ENCODE assay signal across 1 fruit fly cellular context in the genomic region with DNA sequence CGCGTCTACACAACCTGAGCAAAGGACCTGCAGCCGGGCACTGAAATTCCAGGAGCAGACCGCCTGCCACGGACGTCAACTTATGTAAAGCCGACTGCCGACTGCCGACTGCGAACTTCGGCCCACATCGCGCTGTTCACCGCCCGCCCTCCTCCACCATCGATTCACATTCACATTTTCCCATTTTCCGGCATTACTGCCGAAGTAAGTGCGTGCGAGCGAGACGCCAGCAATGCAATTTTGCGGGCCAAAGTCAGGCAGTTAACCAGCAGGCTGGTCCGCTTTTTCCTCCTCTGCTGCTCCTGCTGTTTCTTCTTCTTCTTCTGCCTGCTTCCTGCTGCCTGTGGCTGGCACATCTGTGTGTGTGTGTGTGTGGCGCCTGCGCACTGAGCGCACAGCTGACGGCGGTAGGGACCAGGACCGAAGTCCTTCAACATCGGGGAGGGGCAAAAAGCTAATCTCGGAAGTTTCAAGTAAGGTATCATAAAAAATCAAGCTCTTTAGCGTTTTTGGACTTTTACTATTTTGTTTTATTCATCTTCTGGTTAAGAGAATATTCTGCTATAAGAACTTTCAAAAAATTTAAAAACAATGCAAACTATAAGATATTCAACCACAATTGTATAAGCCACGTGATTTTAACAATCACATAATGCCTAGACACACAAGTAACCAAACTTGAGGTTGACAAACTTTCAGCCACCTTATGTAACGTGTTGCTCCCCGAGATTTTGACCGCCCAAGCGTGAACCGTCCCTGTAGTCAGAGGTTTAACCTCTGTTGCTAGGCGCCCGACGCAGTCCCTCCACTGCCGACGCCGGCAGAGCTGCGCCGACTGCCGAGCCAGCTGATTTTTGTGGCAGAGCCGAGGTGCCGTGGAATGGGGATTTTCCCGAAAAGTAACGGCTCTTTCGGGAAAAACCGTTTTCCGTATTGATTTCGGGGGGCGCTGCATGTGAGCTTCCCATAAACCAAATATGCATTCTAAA.
TF ChIP-seq lines count a peak whose summit lies in the region.

No protein-coding gene starts in this region.

TF ChIP-seq in whole organism, embryonic, 481 proteins besides CTCF, POLR2A, EP300 and RAD21 (continued from another document and continues in another):
- TF ChIP-seq Dref (GFP tag; IDR thresholded peaks at IDR 0.05; lab: Robert Waterston, UW) (no peak), Drgx (GFP tag; IDR thresholded peaks at IDR 0.05; lab: Robert Waterston, UW) (0 out of 2 replicates have a peak, but pooled peaks have one; percentile 12), otp (GFP tag; IDR thresholded peaks at IDR 0.05; lab: Robert Waterston, UW) (no peak), CG1647 (GFP tag; optimal IDR thresholded peaks at IDR 0.05; lab: Kevin White, UChicago) (peak; percentile 14), CG7928 (GFP tag; optimal IDR thresholded peaks at IDR 0.05; lab: Kevin White, UChicago) (no peak), NfI (GFP tag; optimal IDR thresholded peaks at IDR 0.05; lab: Kevin White, UChicago) (peak; percentile 38), slou (GFP tag; optimal IDR thresholded peaks at IDR 0.05; lab: Kevin White, UChicago) (no peak), tin (GFP tag; optimal IDR thresholded peaks at IDR 0.05; lab: Kevin White, UChicago) (peak; percentile 51), Meics (GFP tag; optimal IDR thresholded peaks at IDR 0.05; lab: Kevin White, UChicago) (peak; percentile 76), gce (GFP tag; IDR thresholded peaks at IDR 0.05; lab: Robert Waterston, UW) (0 out of 3 replicates have a peak, but pooled peaks have one; percentile 21), trh (GFP tag; optimal IDR thresholded peaks at IDR 0.05; lab: Kevin White, UChicago) (no peak), sna (GFP tag; IDR thresholded peaks at IDR 0.05; lab: Robert Waterston, UW; ENCODE audit: partially characterized antibody) (no peak), nerfin-2 (GFP tag; IDR thresholded peaks at IDR 0.05; lab: Robert Waterston, UW; ENCODE audit: partially characterized antibody) (no peak), CG31365 (tag; optimal IDR thresholded peaks at IDR 0.05; lab: Kevin White, UChicago) (no peak), D19A (tag; optimal IDR thresholded peaks at IDR 0.05; lab: Kevin White, UChicago) (peak; percentile 28), CG13775 (GFP tag; optimal IDR thresholded peaks at IDR 0.05; lab: Kevin White, UChicago) (peak; percentile 28), CG9609 (GFP tag; optimal IDR thresholded peaks at IDR 0.05; lab: Kevin White, UChicago) (peak; percentile 68), psq (GFP tag; optimal IDR thresholded peaks at IDR 0.05; lab: Kevin White, UChicago) (no peak), Sry-δ (GFP tag; optimal IDR thresholded peaks at IDR 0.05; lab: Kevin White, UChicago) (no peak), Usf (GFP tag; optimal IDR thresholded peaks at IDR 0.05; lab: Kevin White, UChicago) (peak; percentile 46), HmgD (GFP tag; optimal IDR thresholded peaks at IDR 0.05; lab: Kevin White, UChicago) (no peak), CG12155 (GFP tag; optimal IDR thresholded peaks at IDR 0.05; lab: Kevin White, UChicago) (peak; percentile 26), emc (GFP tag; optimal IDR thresholded peaks at IDR 0.05; lab: Kevin White, UChicago) (no peak), Neu2 (GFP tag; optimal IDR thresholded peaks at IDR 0.05; lab: Kevin White, UChicago; ENCODE audit: borderline replicate concordance) (no peak), NFAT (GFP tag; IDR thresholded peaks at IDR 0.05; lab: Robert Waterston, UW) (peak; percentile 34), CG30431 (GFP tag; optimal IDR thresholded peaks at IDR 0.05; lab: Kevin White, UChicago) (peak; percentile 41), scrt (GFP tag; optimal IDR thresholded peaks at IDR 0.05; lab: Kevin White, UChicago) (peak; percentile 62), Myb (GFP tag; optimal IDR thresholded peaks at IDR 0.05; lab: Kevin White, UChicago) (peak; percentile 26), CG2202 (tag; optimal IDR thresholded peaks at IDR 0.05; lab: Kevin White, UChicago) (no peak), fu2 (GFP tag; optimal IDR thresholded peaks at IDR 0.05; lab: Kevin White, UChicago) (peak; percentile 57), Blimp-1 (GFP tag; optimal IDR thresholded peaks at IDR 0.05; lab: Kevin White, UChicago) (no peak), CG16813 (GFP tag; IDR thresholded peaks at IDR 0.05; lab: Robert Waterston, UW; ENCODE audit: partially characterized antibody) (peak; percentile 46; the same call in 1 of the 3 replicates), CG9215 (GFP tag; IDR thresholded peaks at IDR 0.05; lab: Robert Waterston, UW) (peak; percentile 55), CG15479 (GFP tag; optimal IDR thresholded peaks at IDR 0.05; lab: Kevin White, UChicago) (no peak), klu (GFP tag; IDR thresholded peaks at IDR 0.05; lab: Robert Waterston, UW) (no peak), dimm (GFP tag; IDR thresholded peaks at IDR 0.05; lab: Robert Waterston, UW) (no peak), tx (GFP tag; optimal IDR thresholded peaks at IDR 0.05; lab: Kevin White, UChicago) (peak; percentile 19), CoRest (tag; optimal IDR thresholded peaks at IDR 0.05; lab: Kevin White, UChicago) (peak; percentile 53), cad (GFP tag; optimal IDR thresholded peaks at IDR 0.05; lab: Kevin White, UChicago) (peak; percentile 13), Lpt (GFP tag; optimal IDR thresholded peaks at IDR 0.05; lab: Kevin White, UChicago) (no peak), Hey (tag; optimal IDR thresholded peaks at IDR 0.05; lab: Kevin White, UChicago) (no peak), CG18764 (GFP tag; optimal IDR thresholded peaks at IDR 0.05; lab: Kevin White, UChicago) (no peak), Six4 (GFP tag; optimal IDR thresholded peaks at IDR 0.05; lab: Kevin White, UChicago) (peak; percentile 35), pb (GFP tag; optimal IDR thresholded peaks at IDR 0.05; lab: Kevin White, UChicago) (peak; percentile 29), CG3065 (GFP tag; optimal IDR thresholded peaks at IDR 0.05; lab: Kevin White, UChicago) (no peak), pzg (GFP tag; optimal IDR thresholded peaks at IDR 0.05; lab: Kevin White, UChicago) (no peak), Gsc (GFP tag; IDR thresholded peaks at IDR 0.05; lab: Robert Waterston, UW) (no peak), CG15269 (tag; optimal IDR thresholded peaks at IDR 0.05; lab: Kevin White, UChicago) (peak; percentile 53), CG33557 (GFP tag; optimal IDR thresholded peaks at IDR 0.05; lab: Kevin White, UChicago) (no peak), pnt (GFP tag; optimal IDR thresholded peaks at IDR 0.05; lab: Kevin White, UChicago) (peak; percentile 28), mam (GFP tag; optimal IDR thresholded peaks at IDR 0.05; lab: Kevin White, UChicago) (peak; percentile 69), CG4404 (GFP tag; IDR thresholded peaks at IDR 0.05; lab: Robert Waterston, UW) (peak; percentile 72), CG18011 (GFP tag; optimal IDR thresholded peaks at IDR 0.05; lab: Kevin White, UChicago) (no peak), sens (GFP tag; lab: Kevin White, UChicago) (peak; percentile 90), Hsf (GFP tag; optimal IDR thresholded peaks at IDR 0.05; lab: Kevin White, UChicago) (peak; percentile 41), zen2 (GFP tag; IDR thresholded peaks at IDR 0.05; lab: Robert Waterston, UW; ENCODE audit: partially characterized antibody) (no peak), CG12104 (GFP tag; optimal IDR thresholded peaks at IDR 0.05; lab: Kevin White, UChicago) (no peak), sr (GFP tag; IDR thresholded peaks at IDR 0.05; lab: Robert Waterston, UW) (no peak), nmo (GFP tag; optimal IDR thresholded peaks at IDR 0.05; lab: Kevin White, UChicago) (peak; percentile 55), Dll (GFP tag; IDR thresholded peaks at IDR 0.05; lab: Robert Waterston, UW; ENCODE audit: partially characterized antibody) (no peak), pho (GFP tag; optimal IDR thresholded peaks at IDR 0.05; lab: Kevin White, UChicago) (peak; percentile 62), CG18619 (GFP tag; optimal IDR thresholded peaks at IDR 0.05; lab: Kevin White, UChicago) (peak; percentile 30), CG12071 (GFP tag; optimal IDR thresholded peaks at IDR 0.05; lab: Kevin White, UChicago) (no peak), Atf-2 (GFP tag; optimal IDR thresholded peaks at IDR 0.05; lab: Kevin White, UChicago) (peak; percentile 39), CG11695 (GFP tag; IDR thresholded peaks at IDR 0.05; lab: Robert Waterston, UW) (peak; percentile 41; the same call in 1 of the 3 replicates), MESR4 (GFP tag; optimal IDR thresholded peaks at IDR 0.05; lab: Kevin White, UChicago) (no peak), row (GFP tag; IDR thresholded peaks at IDR 0.05; lab: Robert Waterston, UW) (peak; percentile 73), CG32532 (GFP tag; IDR thresholded peaks at IDR 0.05; lab: Robert Waterston, UW) (0 out of 2 replicates have a peak, but pooled peaks have one; percentile 39), cg (GFP tag; optimal IDR thresholded peaks at IDR 0.05; lab: Kevin White, UChicago) (peak; percentile 45), CG11696 (GFP tag; IDR thresholded peaks at IDR 0.05; lab: Robert Waterston, UW) (no peak), grau (tag; optimal IDR thresholded peaks at IDR 0.05; lab: Kevin White, UChicago) (peak; percentile 64), CG31224 (GFP tag; IDR thresholded peaks at IDR 0.05; lab: Robert Waterston, UW) (peak; percentile 27; the same call in 1 of the 2 replicates), CG5180 (GFP tag; optimal IDR thresholded peaks at IDR 0.05; lab: Kevin White, UChicago) (no peak), yki (optimal IDR thresholded peaks at IDR 0.05; lab: Kevin White, UChicago) (no peak), lilli (GFP tag; optimal IDR thresholded peaks at IDR 0.05; lab: Kevin White, UChicago) (peak; percentile 67), da (GFP tag; optimal IDR thresholded peaks at IDR 0.05; lab: Kevin White, UChicago) (no peak), ewg (GFP tag; optimal IDR thresholded peaks at IDR 0.05; lab: Kevin White, UChicago) (peak; percentile 91), CG10959 (GFP tag; IDR thresholded peaks at IDR 0.05; lab: Robert Waterston, UW) (0 out of 2 replicates have a peak, but pooled peaks have one; percentile 46), stc (GFP tag; IDR thresholded peaks at IDR 0.05; lab: Robert Waterston, UW) (no peak), repo (GFP tag; optimal IDR thresholded peaks at IDR 0.05; lab: Kevin White, UChicago) (peak; percentile 1), MTF-1 (GFP tag; optimal IDR thresholded peaks at IDR 0.05; lab: Kevin White, UChicago; ENCODE audit: borderline replicate concordance) (no peak), CG13123 (GFP tag; optimal IDR thresholded peaks at IDR 0.05; lab: Kevin White, UChicago) (no peak), CG8478 (optimal IDR thresholded peaks at IDR 0.05; lab: Kevin White, UChicago) (no peak), dan (GFP tag; IDR thresholded peaks at IDR 0.05; lab: Robert Waterston, UW) (no peak), sisA (GFP tag; IDR thresholded peaks at IDR 0.05; lab: Robert Waterston, UW) (peak; percentile 10; the same call in 1 of the 2 replicates), CG11093 (GFP tag; IDR thresholded peaks at IDR 0.05; lab: Robert Waterston, UW) (no peak), ash1 (GFP tag; optimal IDR thresholded peaks at IDR 0.05; lab: Kevin White, UChicago) (no peak), Spps (tag; optimal IDR thresholded peaks at IDR 0.05; lab: Kevin White, UChicago) (no peak), CG11504 (tag; optimal IDR thresholded peaks at IDR 0.05; lab: Kevin White, UChicago) (peak; percentile 60), CG8765 (GFP tag; IDR thresholded peaks at IDR 0.05; lab: Robert Waterston, UW) (no peak), CG1603 (tag; optimal IDR thresholded peaks at IDR 0.05; lab: Kevin White, UChicago) (no peak), zfh1 (GFP tag; IDR thresholded peaks at IDR 0.05; lab: Robert Waterston, UW) (0 out of 3 replicates have a peak, but pooled peaks have one; percentile 7), chn (GFP tag; optimal IDR thresholded peaks at IDR 0.05; lab: Kevin White, UChicago) (peak; percentile 26), CG9817 (tag; optimal IDR thresholded peaks at IDR 0.05; lab: Kevin White, UChicago) (peak; percentile 33), CG9437 (GFP tag; optimal IDR thresholded peaks at IDR 0.05; lab: Kevin White, UChicago) (no peak), Max (GFP tag; optimal IDR thresholded peaks at IDR 0.05; lab: Kevin White, UChicago) (peak; percentile 27), CG10431 (GFP tag; optimal IDR thresholded peaks at IDR 0.05; lab: Kevin White, UChicago) (no peak), CG16863 (GFP tag; optimal IDR thresholded peaks at IDR 0.05; lab: Kevin White, UChicago) (peak; percentile 38), BEAF-32 (GFP tag; optimal IDR thresholded peaks at IDR 0.05; lab: Kevin White, UChicago) (no peak), hth (optimal IDR thresholded peaks at IDR 0.05; lab: Kevin White, UChicago) (no peak), D19B (GFP tag; optimal IDR thresholded peaks at IDR 0.05; lab: Kevin White, UChicago) (peak; percentile 20), amos (GFP tag; IDR thresholded peaks at IDR 0.05; lab: Robert Waterston, UW; ENCODE audit: partially characterized antibody) (peak; percentile 45; the same call in 1 of the 2 replicates), Mad (GFP tag; optimal IDR thresholded peaks at IDR 0.05; lab: Kevin White, UChicago) (no peak), kah (GFP tag; optimal IDR thresholded peaks at IDR 0.05; lab: Kevin White, UChicago) (no peak), CG8359 (GFP tag; optimal IDR thresholded peaks at IDR 0.05; lab: Kevin White, UChicago; ENCODE audit: borderline replicate concordance) (no peak), CG17186 (GFP tag; optimal IDR thresholded peaks at IDR 0.05; lab: Kevin White, UChicago) (no peak), CG10366 (GFP tag; IDR thresholded peaks at IDR 0.05; lab: Robert Waterston, UW) (no peak; the same call in 1 of the 2 replicates), Deaf1 (tag; optimal IDR thresholded peaks at IDR 0.05; lab: Kevin White, UChicago) (peak; percentile 96), CG4707 (GFP tag; optimal IDR thresholded peaks at IDR 0.05; lab: Kevin White, UChicago) (no peak), D (optimal IDR thresholded peaks at IDR 0.05; lab: Kevin White, UChicago) (no peak), D (GFP tag; optimal IDR thresholded peaks at IDR 0.05; lab: Kevin White, UChicago) (peak; percentile 46), Dp (GFP tag; optimal IDR thresholded peaks at IDR 0.05; lab: Kevin White, UChicago) (no peak), CG1529 (GFP tag; optimal IDR thresholded peaks at IDR 0.05; lab: Kevin White, UChicago) (no peak), en (GFP tag; optimal IDR thresholded peaks at IDR 0.05; lab: Kevin White, UChicago) (no peak), Hmr (GFP tag; optimal IDR thresholded peaks at IDR 0.05; lab: Kevin White, UChicago) (peak; percentile 58), wdn (GFP tag; IDR thresholded peaks at IDR 0.05; lab: Robert Waterston, UW) (no peak), Rfx (GFP tag; IDR thresholded peaks at IDR 0.05; lab: Robert Waterston, UW) (peak; percentile 81), CG17361 (GFP tag; IDR thresholded peaks at IDR 0.05; lab: Robert Waterston, UW) (peak; percentile 68), CG1832 (GFP tag; optimal IDR thresholded peaks at IDR 0.05; lab: Kevin White, UChicago) (peak; percentile 51), toy (GFP tag; IDR thresholded peaks at IDR 0.05; lab: Robert Waterston, UW) (no peak)
